Worm (Caenorhabditis elegans): Measurements from ENCODE around the gene Y80D4G.2.

ce11 chrIII:7619846-7620245, 25.5 kb upstream of the Y80D4G.2 start:
- TF ChIP-seq him-1 (tag; optimal IDR thresholded peaks at IDR 0.05) (no peak), dao-5 (tag; optimal IDR thresholded peaks at IDR 0.05) (no peak)
